Worm (Caenorhabditis elegans): Measurements from ENCODE around the gene clh-2.

DNA sequence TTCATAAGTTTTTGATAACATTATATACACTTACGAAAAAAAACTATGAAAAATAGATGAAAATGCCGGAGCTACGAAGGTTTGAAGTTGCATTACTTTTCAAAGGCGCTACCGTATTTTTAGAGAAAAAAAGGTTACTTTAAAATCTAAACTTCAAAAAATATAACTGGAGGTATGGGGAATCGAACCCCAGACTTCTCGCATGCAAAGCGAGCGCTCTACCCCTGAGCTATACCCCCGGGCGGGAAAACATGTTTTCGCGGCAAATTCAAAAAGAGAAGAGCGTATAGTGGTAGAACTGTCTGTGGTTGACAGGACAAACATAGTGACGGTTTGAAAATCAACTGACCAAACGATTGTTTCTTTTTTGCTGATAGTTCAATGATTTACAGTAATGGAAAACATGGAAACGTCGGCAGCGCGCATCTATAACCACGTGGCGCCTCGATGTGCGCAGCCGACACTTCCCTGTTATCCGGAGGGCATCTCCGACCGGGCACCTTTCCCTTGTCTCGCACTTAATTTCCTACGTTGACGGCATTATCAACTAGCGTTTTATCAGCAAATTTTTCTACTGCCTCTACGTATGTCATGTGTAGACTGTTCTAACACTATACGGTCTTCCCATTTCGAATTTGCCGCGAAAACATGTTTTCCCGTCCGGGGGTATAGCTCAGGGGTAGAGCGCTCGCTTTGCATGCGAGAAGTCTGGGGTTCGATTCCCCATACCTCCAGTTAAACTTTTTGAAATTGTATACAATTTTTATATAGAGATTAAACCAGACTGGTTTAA, 17.7 kb upstream of the clh-2 start:
- TF ChIP-seq fkh-10 (GFP tag; optimal IDR thresholded peaks at IDR 0.05), result no peak
- no peak for TF ChIP-seq ceh-18 (tag; optimal IDR thresholded peaks at IDR 0.05)
- no peak for TF ChIP-seq fkh-6 (tag; optimal IDR thresholded peaks at IDR 0.05)
- TF ChIP-seq elt-2 (tag; optimal IDR thresholded peaks at IDR 0.05), result peak; percentile 55
- TF ChIP-seq syd-9 (tag; optimal IDR thresholded peaks at IDR 0.05), result no peak
- no peak for TF ChIP-seq dve-1 (tag; optimal IDR thresholded peaks at IDR 0.05)

Data from whole organism, late embryonic.